Fruit fly (Drosophila melanogaster) whole organism, embryonic: ENCODE measurements around the gene mRpL17.

ENCODE experiments used
- Aef1 ChIP-seq: fragments of 200-800 bp; sonication (Bioruptor generic); IDR thresholded peaks from 3 replicates; pipeline ENCODE4 v1.3.6; 2022; ENCODE audit warnings: missing biosample characterization, missing genetic modification characterization
- Atf-2 ChIP-seq: fragments of 200-800 bp; sonication (Bioruptor generic); optimal IDR thresholded peaks from 2 replicates; lab custom pipeline; 2016; ENCODE audit warnings: missing biosample characterization, missing genetic modification characterization
- CG10209 ChIP-seq: fragments of 200-800 bp; sonication (Bioruptor generic); optimal IDR thresholded peaks from 3 replicates; lab custom pipeline; 2017; ENCODE audit warnings: missing biosample characterization, mild to moderate bottlenecking, missing genetic modification characterization, missing genetic modification reagents
- CG10959 ChIP-seq: fragments of 200-800 bp; sonication (Bioruptor generic); IDR thresholded peaks from 2 replicates; pipeline ENCODE4 v1.3.6; 2022; ENCODE audit warnings: missing biosample characterization, missing genetic modification characterization
- CG11398 ChIP-seq: fragments of 200-800 bp; sonication (Bioruptor generic); optimal IDR thresholded peaks from 2 replicates; lab custom pipeline; 2016; ENCODE audit warnings: missing biosample characterization, missing genetic modification characterization
- CG12219 ChIP-seq: fragments of 200-800 bp; sonication (Bioruptor generic); optimal IDR thresholded peaks from 3 replicates; lab custom pipeline; 2018; ENCODE audit warnings: missing biosample characterization, mild to moderate bottlenecking, missing genetic modification characterization
- CG12659 ChIP-seq: fragments of 200-800 bp; sonication (Bioruptor generic); optimal IDR thresholded peaks from 3 replicates; lab custom pipeline; 2017; ENCODE audit warnings: mild to moderate bottlenecking, missing biosample characterization, missing genetic modification reagents, missing genetic modification characterization
- CG12769 ChIP-seq: fragments of 200-800 bp; sonication (Bioruptor generic); optimal IDR thresholded peaks from 2 replicates; lab custom pipeline; 2019; ENCODE audit warnings: missing biosample characterization, mild to moderate bottlenecking, missing genetic modification characterization, moderate library complexity
- CG13123 ChIP-seq: fragments of 200-800 bp; sonication (Bioruptor generic); optimal IDR thresholded peaks from 2 replicates; lab custom pipeline; 2016; ENCODE audit warnings: missing biosample characterization, missing genetic modification characterization
- CG1602 ChIP-seq: fragments of 200-800 bp; sonication (Bioruptor generic); optimal IDR thresholded peaks from 3 replicates; lab custom pipeline; 2016; ENCODE audit warnings: missing biosample characterization, missing genetic modification characterization
- CG1603 ChIP-seq: fragments of 200-800 bp; sonication (Bioruptor generic); optimal IDR thresholded peaks from 2 replicates; lab custom pipeline; 2019; ENCODE audit warnings: missing biosample characterization, mild to moderate bottlenecking, missing genetic modification characterization, moderate library complexity
- CG16863 ChIP-seq: fragments of 200-800 bp; sonication (Bioruptor generic); optimal IDR thresholded peaks from 3 replicates; lab custom pipeline; 2016; ENCODE audit warnings: missing biosample characterization, missing genetic modification characterization
- CG17186 ChIP-seq: fragments of 200-800 bp; sonication (Bioruptor generic); optimal IDR thresholded peaks from 3 replicates; lab custom pipeline; 2017; ENCODE audit warnings: missing biosample characterization, missing genetic modification reagents, missing genetic modification characterization
- CG17328 ChIP-seq: fragments of 200-800 bp; sonication (Bioruptor generic); IDR thresholded peaks from 2 replicates; pipeline ENCODE4 v1.3.6; 2022; ENCODE audit warnings: missing biosample characterization, missing genetic modification characterization
- CG17829 ChIP-seq: fragments of 200-800 bp; optimal IDR thresholded peaks from 2 replicates; lab custom pipeline; 2019; ENCODE audit warnings: missing biosample characterization, mild to moderate bottlenecking, missing genetic modification characterization, moderate library complexity
- CG1792 ChIP-seq: fragments of 200-800 bp; sonication (Bioruptor generic); optimal IDR thresholded peaks from 2 replicates; lab custom pipeline; 2016; ENCODE audit warnings: missing biosample characterization, missing genetic modification characterization
- CG18619 ChIP-seq: fragments of 200-800 bp; sonication (Bioruptor generic); optimal IDR thresholded peaks from 3 replicates; lab custom pipeline; 2017; ENCODE audit warnings: missing biosample characterization, mild to moderate bottlenecking, missing genetic modification characterization
- CG2129 ChIP-seq: fragments of 200-800 bp; sonication (Bioruptor generic); IDR thresholded peaks from 2 replicates; pipeline ENCODE4 v1.3.6; 2022; ENCODE audit warnings: missing biosample characterization, missing genetic modification characterization; ENCODE audit not compliant: partially characterized antibody
- CG2202 ChIP-seq: fragments of 200-800 bp; sonication (Bioruptor generic); optimal IDR thresholded peaks from 2 replicates; lab custom pipeline; 2018; ENCODE audit warnings: missing biosample characterization, mild to moderate bottlenecking, missing genetic modification characterization
- CG30403 ChIP-seq: fragments of 200-800 bp; sonication (Bioruptor generic); optimal IDR thresholded peaks from 3 replicates; lab custom pipeline; 2016; ENCODE audit warnings: missing biosample characterization, missing genetic modification characterization
- CG30431 ChIP-seq: fragments of 200-800 bp; sonication (Bioruptor generic); optimal IDR thresholded peaks from 2 replicates; lab custom pipeline; 2017; ENCODE audit warnings: missing biosample characterization, missing genetic modification characterization
- CG34422 ChIP-seq: fragments of 200-800 bp; sonication (Bioruptor generic); IDR thresholded peaks from 3 replicates; pipeline ENCODE4 v1.3.6; 2022; ENCODE audit warnings: missing biosample characterization, missing genetic modification characterization
- CG6689 ChIP-seq: fragments of 200-800 bp; sonication (Bioruptor generic); IDR thresholded peaks from 2 replicates; pipeline ENCODE4 v1.3.6; 2022; ENCODE audit warnings: missing biosample characterization, missing genetic modification characterization
- CG8388 ChIP-seq: fragments of 200-800 bp; sonication (Bioruptor generic); optimal IDR thresholded peaks from 2 replicates; lab custom pipeline; 2019; ENCODE audit warnings: missing biosample characterization, mild to moderate bottlenecking, missing genetic modification characterization, moderate library complexity
- Dfd ChIP-seq, 2 experiments: fragments of >200 bp; optimal IDR thresholded peaks; 2 replicates each; lab custom pipeline; 2017; ENCODE audit warnings: missing biosample characterization in 2 of 2, missing genetic modification characterization in 2 of 2
- Doc2 ChIP-seq: fragments of 200-800 bp; sonication (Bioruptor generic); IDR thresholded peaks from 2 replicates; pipeline ENCODE4 v1.3.6; 2022; ENCODE audit warnings: missing biosample characterization, missing genetic modification characterization
- E2f2 ChIP-seq: fragments of 200-800 bp; sonication (Bioruptor generic); IDR thresholded peaks from 2 replicates; pipeline ENCODE4 v1.3.6; 2022; ENCODE audit warnings: missing biosample characterization, missing genetic modification characterization
- Hmr ChIP-seq: fragments of 200-800 bp; sonication (Bioruptor generic); optimal IDR thresholded peaks from 3 replicates; lab custom pipeline; 2017; ENCODE audit warnings: mild to moderate bottlenecking, missing biosample characterization, missing genetic modification reagents, missing genetic modification characterization
- Rfx ChIP-seq: fragments of 200-800 bp; sonication (Bioruptor generic); IDR thresholded peaks from 2 replicates; pipeline ENCODE4 v1.3.6; 2022; ENCODE audit warnings: missing biosample characterization, missing genetic modification characterization
- Six4 ChIP-seq: fragments of 200-800 bp; sonication (Bioruptor generic); optimal IDR thresholded peaks from 2 replicates; lab custom pipeline; 2016; ENCODE audit warnings: missing biosample characterization, missing genetic modification characterization
- Xrp1 ChIP-seq: fragments of 200-800 bp; sonication (Bioruptor generic); IDR thresholded peaks from 2 replicates; pipeline ENCODE4 v1.3.6; 2022; ENCODE audit warnings: missing biosample characterization, missing genetic modification characterization
- al ChIP-seq: fragments of 200-800 bp; sonication (Bioruptor generic); IDR thresholded peaks from 2 replicates; pipeline ENCODE4 v1.3.6; 2022; ENCODE audit warnings: missing biosample characterization, missing genetic modification characterization
- ara ChIP-seq: fragments of 200-800 bp; sonication (Bioruptor generic); IDR thresholded peaks from 2 replicates; pipeline ENCODE4 v1.3.6; 2022; ENCODE audit warnings: missing biosample characterization, missing genetic modification characterization
- bcd ChIP-seq: fragments of 200-800 bp; sonication (Bioruptor generic); optimal IDR thresholded peaks from 2 replicates; lab custom pipeline; 2017; ENCODE audit warnings: missing biosample characterization, mild to moderate bottlenecking, missing genetic modification characterization
- dmrt99B ChIP-seq: fragments of 200-800 bp; sonication (Bioruptor generic); optimal IDR thresholded peaks from 2 replicates; lab custom pipeline; 2018; ENCODE audit warnings: missing biosample characterization, mild to moderate bottlenecking, missing genetic modification characterization, moderate library complexity
- exex ChIP-seq: fragments of 200-800 bp; sonication (Bioruptor generic); optimal IDR thresholded peaks from 4 replicates; lab custom pipeline; 2018; ENCODE audit warnings: missing biosample characterization, mild to moderate bottlenecking, missing genetic modification characterization, moderate library complexity
- gsb ChIP-seq: fragments of 200-800 bp; sonication (Bioruptor generic); IDR thresholded peaks from 2 replicates; pipeline ENCODE4 v1.3.6; 2022; ENCODE audit warnings: missing biosample characterization, missing genetic modification characterization
- hkb ChIP-seq, 2 experiments: fragments of 200-800 bp in 1 of 2; fragments of >200 bp in 1 of 2; sonication (Bioruptor generic) in 1 of 2; IDR thresholded peaks in 1 of 2; optimal IDR thresholded peaks in 1 of 2; 2 replicates each; pipeline versions ENCODE4 v1.3.6 to Lab custom; 2017 to 2022; ENCODE audit warnings: missing biosample characterization in 1 of 2, missing genetic modification characterization in 1 of 2
- jing ChIP-seq: fragments of 200-800 bp; sonication (Bioruptor generic); optimal IDR thresholded peaks from 2 replicates; lab custom pipeline; 2018; ENCODE audit warnings: missing biosample characterization, mild to moderate bottlenecking, missing genetic modification characterization
- lilli ChIP-seq: fragments of 200-800 bp; sonication (Bioruptor generic); optimal IDR thresholded peaks from 3 replicates; lab custom pipeline; 2016; ENCODE audit warnings: missing biosample characterization, missing genetic modification characterization
- lov ChIP-seq, 2 experiments: fragments of 200-800 bp in 1 of 2; fragments of >200 bp in 1 of 2; sonication (Bioruptor generic) in 1 of 2; IDR thresholded peaks in 1 of 2; optimal IDR thresholded peaks in 1 of 2; 2 replicates in 1 of 2; 3 replicates in 1 of 2; pipeline versions ENCODE4 v1.3.6 to Lab custom; 2017 to 2022; ENCODE audit warnings: missing biosample characterization in 1 of 2, missing genetic modification characterization in 1 of 2
- nerfin-1 ChIP-seq: fragments of 200-800 bp; sonication (Bioruptor generic); optimal IDR thresholded peaks from 3 replicates; lab custom pipeline; 2019; ENCODE audit warnings: missing biosample characterization, mild to moderate bottlenecking, missing genetic modification characterization, moderate library complexity
- nom ChIP-seq: fragments of 200-800 bp; sonication (Bioruptor generic); optimal IDR thresholded peaks from 2 replicates; lab custom pipeline; 2017; ENCODE audit warnings: missing biosample characterization, missing genetic modification characterization, mild to moderate bottlenecking, moderate library complexity, missing genetic modification reagents
- onecut ChIP-seq: fragments of 200-800 bp; sonication (Bioruptor generic); IDR thresholded peaks from 2 replicates; pipeline ENCODE4 v1.3.6; 2022; ENCODE audit warnings: missing biosample characterization, missing genetic modification characterization
- pho ChIP-seq: fragments of 200-800 bp; sonication (Bioruptor generic); optimal IDR thresholded peaks from 2 replicates; lab custom pipeline; 2016; ENCODE audit warnings: missing biosample characterization, missing genetic modification characterization
- sim ChIP-seq: fragments of 200-800 bp; sonication (Bioruptor generic); IDR thresholded peaks from 2 replicates; pipeline ENCODE4 v1.3.6; 2022; ENCODE audit warnings: missing biosample characterization, missing genetic modification characterization
- unc-4 ChIP-seq: fragments of 200-800 bp; sonication (Bioruptor generic); IDR thresholded peaks from 2 replicates; pipeline ENCODE4 v1.3.6; 2022; ENCODE audit warnings: missing biosample characterization, missing genetic modification characterization; ENCODE audit not compliant: partially characterized antibody

The mRpL17 gene

dm6 chr3L:224004-224951 is 40.3 kb upstream of the mRpL17 start (continued):
- TF ChIP-seq CG1603 (tag; lab: Kevin White, UChicago) (peak; percentile 26), CG2129 (no peak), E2f2 (GFP tag; lab: Robert Waterston, UW) (no peak; the same call in 1 of the 2 replicates), CG30403 (GFP tag; lab: Kevin White, UChicago) (no peak), Hmr (GFP tag; lab: Kevin White, UChicago) (peak; percentile 49), sim (GFP tag; lab: Robert Waterston, UW) (peak; percentile 51; the same call in 1 of the 2 replicates), Doc2 (no peak), bcd (GFP tag; lab: Kevin White, UChicago) (no peak), CG1602 (GFP tag; lab: Kevin White, UChicago) (no peak), exex (tag; lab: Kevin White, UChicago) (no peak), Six4 (GFP tag; lab: Kevin White, UChicago) (no peak), dmrt99B (no peak), gsb (GFP tag; lab: Robert Waterston, UW) (peak; percentile 43; the same call in 1 of the 2 replicates), pho (peak; percentile 34), CG12659 (peak; percentile 20), nerfin-1 (tag; lab: Kevin White, UChicago) (no peak), CG18619 (GFP tag; lab: Kevin White, UChicago) (peak; percentile 52), CG10209 (GFP tag; lab: Kevin White, UChicago) (no peak), hkb (optimal IDR thresholded peaks at IDR 0.05; lab: Kevin White, UChicago) (no peak), hkb (GFP tag; IDR thresholded peaks at IDR 0.05; lab: Robert Waterston, UW) (no peak), CG16863 (GFP tag; lab: Kevin White, UChicago) (no peak), CG12219 (GFP tag; lab: Kevin White, UChicago) (peak; percentile 21), Dfd (GFP tag; optimal IDR thresholded peaks at IDR 0.05; lab: Kevin White, UChicago) (no peak), jing (GFP tag; lab: Kevin White, UChicago) (no peak), unc-4 (GFP tag; lab: Robert Waterston, UW) (no peak), CG2202 (tag; lab: Kevin White, UChicago) (no peak), CG13123 (no peak), Rfx (GFP tag; lab: Robert Waterston, UW) (peak; percentile 41), ara (peak; percentile 44), CG11398 (GFP tag; lab: Kevin White, UChicago) (peak; percentile 36), nom (GFP tag; lab: Kevin White, UChicago) (peak; percentile 78), CG17328 (GFP tag; lab: Robert Waterston, UW) (peak; percentile 30; the same call in 1 of the 2 replicates), onecut (peak; percentile 3; the same call in 1 of the 2 replicates), Atf-2 (GFP tag; lab: Kevin White, UChicago) (no peak), Xrp1 (GFP tag; lab: Robert Waterston, UW) (peak; percentile 18), CG17829 (tag; lab: Kevin White, UChicago) (no peak), lov (optimal IDR thresholded peaks at IDR 0.05; lab: Kevin White, UChicago) (no peak), lov (GFP tag; IDR thresholded peaks at IDR 0.05; lab: Robert Waterston, UW) (peak; percentile 77; the same call in 1 of the 3 replicates), CG1792 (GFP tag; lab: Kevin White, UChicago) (no peak), al (GFP tag; lab: Robert Waterston, UW) (no peak), CG8388 (no peak), CG34422 (peak; percentile 76), CG6689 (GFP tag; lab: Robert Waterston, UW) (no peak), Aef1 (GFP tag; lab: Robert Waterston, UW) (peak; percentile 64; the same call in 2 of the 3 replicates), CG10959 (GFP tag; lab: Robert Waterston, UW) (peak; percentile 9; the same call in 1 of the 2 replicates), CG30431 (no peak), CG17186 (no peak), lilli (GFP tag; lab: Kevin White, UChicago) (peak; percentile 78), CG12769 (tag; lab: Kevin White, UChicago) (peak; percentile 16)
